Worm (Caenorhabditis elegans) whole organism, L3 larva: ENCODE results near the gene srd-45.

Source experiments
- R02D3.7 ChIP-seq: fragments of 150-350 bp; optimal IDR thresholded peaks from 2 replicates; lab custom pipeline; 2014; ENCODE audit warnings: missing biosample characterization, missing genetic modification characterization
- ceh-28 ChIP-seq: fragments of 150-350 bp; optimal IDR thresholded peaks from 2 replicates; lab custom pipeline; 2014; ENCODE audit warnings: missing biosample characterization, missing genetic modification reagents, missing genetic modification characterization
- ceh-82 ChIP-seq: fragments of 150-350 bp; optimal IDR thresholded peaks from 2 replicates; lab custom pipeline; 2014; ENCODE audit warnings: missing biosample characterization, missing genetic modification characterization
- ceh-9 ChIP-seq: sonication (generic microtip); optimal IDR thresholded peaks from 2 replicates; lab custom pipeline; 2018; ENCODE audit warnings: missing biosample characterization, missing genetic modification characterization
- egl-27 ChIP-seq: sonication (generic microtip); optimal IDR thresholded peaks from 4 replicates; lab custom pipeline; 2017; ENCODE audit warnings: missing biosample characterization, missing genetic modification reagents, missing genetic modification characterization
- egl-5 ChIP-seq: fragments of 150-350 bp; optimal IDR thresholded peaks from 2 replicates; lab custom pipeline; 2017; ENCODE audit warnings: missing biosample characterization, missing genetic modification reagents, missing genetic modification characterization, inconsistent platforms
- elt-1 ChIP-seq: fragments of 150-350 bp; optimal IDR thresholded peaks from 2 replicates; lab custom pipeline; 2014; ENCODE audit warnings: missing biosample characterization, missing genetic modification characterization
- elt-2 ChIP-seq: sonication (generic microtip); optimal IDR thresholded peaks from 2 replicates; lab custom pipeline; 2016; ENCODE audit warnings: missing genetic modification reagents, mild to moderate bottlenecking, missing genetic modification characterization, missing compliant biosample characterization
- eor-1 ChIP-seq, 2 experiments: fragments of 150-350 bp; optimal IDR thresholded peaks; 2 replicates each; lab custom pipeline; 2014 to 2018; ENCODE audit warnings: missing biosample characterization in 2 of 2, missing genetic modification characterization in 2 of 2
- fkh-10 ChIP-seq: sonication (generic microtip); optimal IDR thresholded peaks from 2 replicates; lab custom pipeline; 2017; ENCODE audit warnings: missing biosample characterization, missing genetic modification reagents, missing genetic modification characterization
- fos-1 ChIP-seq: fragments of 150-350 bp; optimal IDR thresholded peaks from 2 replicates; lab custom pipeline; 2014; ENCODE audit warnings: missing biosample characterization, missing genetic modification characterization
- hmg-11 ChIP-seq: sonication (generic microtip); optimal IDR thresholded peaks from 2 replicates; lab custom pipeline; 2016; ENCODE audit warnings: missing genetic modification characterization, missing compliant biosample characterization
- jun-1 ChIP-seq: fragments of 150-350 bp; optimal IDR thresholded peaks from 2 replicates; lab custom pipeline; 2014; ENCODE audit warnings: missing biosample characterization, missing genetic modification reagents, missing genetic modification characterization
- lin-15B ChIP-seq: fragments of 150-350 bp; optimal IDR thresholded peaks from 2 replicates; lab custom pipeline; 2014; ENCODE audit warnings: missing biosample characterization, missing genetic modification characterization
- lin-39 ChIP-seq: fragments of 150-350 bp; optimal IDR thresholded peaks from 2 replicates; lab custom pipeline; 2018; ENCODE audit warnings: missing biosample characterization, missing genetic modification reagents, missing genetic modification characterization
- lsy-12 ChIP-seq: sonication (generic microtip); optimal IDR thresholded peaks from 2 replicates; lab custom pipeline; 2016; ENCODE audit warnings: mild to moderate bottlenecking, missing genetic modification characterization, missing compliant biosample characterization
- mdl-1 ChIP-seq: fragments of 150-350 bp; optimal IDR thresholded peaks from 2 replicates; lab custom pipeline; 2014; ENCODE audit warnings: missing biosample characterization, missing genetic modification characterization
- mml-1 ChIP-seq: fragments of 150-350 bp; sonication (generic microtip); optimal IDR thresholded peaks from 3 replicates; lab custom pipeline; 2014; ENCODE audit warnings: missing biosample characterization, missing genetic modification characterization
- nfya-1 ChIP-seq: sonication (generic microtip); optimal IDR thresholded peaks from 2 replicates; lab custom pipeline; 2017; ENCODE audit warnings: missing genetic modification characterization, mild to moderate bottlenecking, missing compliant biosample characterization, antibody characterized with exemption, moderate library complexity; ENCODE audit not compliant: insufficient read depth
- nhr-11 ChIP-seq: fragments of 150-350 bp; optimal IDR thresholded peaks from 2 replicates; lab custom pipeline; 2014; ENCODE audit warnings: missing biosample characterization, missing genetic modification characterization
- nhr-12 ChIP-seq: fragments of 150-350 bp; optimal IDR thresholded peaks from 2 replicates; lab custom pipeline; 2014; ENCODE audit warnings: missing biosample characterization, missing genetic modification characterization
- nhr-23 ChIP-seq: fragments of 150-350 bp; optimal IDR thresholded peaks from 2 replicates; lab custom pipeline; 2014; ENCODE audit warnings: missing biosample characterization, missing genetic modification reagents, missing genetic modification characterization
- nhr-237 ChIP-seq: fragments of 150-350 bp; optimal IDR thresholded peaks from 2 replicates; lab custom pipeline; 2014; ENCODE audit warnings: missing biosample characterization, missing genetic modification characterization
- nhr-28 ChIP-seq: fragments of 150-350 bp; optimal IDR thresholded peaks from 2 replicates; lab custom pipeline; 2014; ENCODE audit warnings: missing biosample characterization, missing genetic modification characterization
- nhr-43 ChIP-seq: sonication (generic microtip); optimal IDR thresholded peaks from 2 replicates; lab custom pipeline; 2016; ENCODE audit warnings: mild to moderate bottlenecking, missing genetic modification characterization, missing compliant biosample characterization; ENCODE audit not compliant: poor library complexity, severe bottlenecking
- nhr-67 ChIP-seq: fragments of 150-350 bp; optimal IDR thresholded peaks from 2 replicates; lab custom pipeline; 2014; ENCODE audit warnings: missing biosample characterization, missing genetic modification characterization
- nhr-76 ChIP-seq: fragments of 150-350 bp; sonication (generic microtip); optimal IDR thresholded peaks from 5 replicates; lab custom pipeline; 2014; ENCODE audit warnings: missing biosample characterization, missing genetic modification characterization
- pha-4 ChIP-seq: fragments of 150-350 bp; optimal IDR thresholded peaks from 2 replicates; lab custom pipeline; 2014; ENCODE audit warnings: missing biosample characterization, missing genetic modification reagents, missing genetic modification characterization
- pqm-1 ChIP-seq: fragments of 150-350 bp; optimal IDR thresholded peaks from 2 replicates; lab custom pipeline; 2017; ENCODE audit warnings: missing biosample characterization, missing genetic modification characterization, inconsistent platforms
- sea-2 ChIP-seq: fragments of 150-350 bp; sonication (generic microtip); optimal IDR thresholded peaks from 4 replicates; lab custom pipeline; 2014; ENCODE audit warnings: missing biosample characterization, missing genetic modification reagents, missing genetic modification characterization
- skn-1 ChIP-seq: fragments of 150-350 bp; optimal IDR thresholded peaks from 2 replicates; lab custom pipeline; 2014; ENCODE audit warnings: missing biosample characterization, missing genetic modification characterization
- unc-39 ChIP-seq: sonication (generic microtip); optimal IDR thresholded peaks from 4 replicates; lab custom pipeline; 2017; ENCODE audit warnings: missing biosample characterization, missing genetic modification characterization
- ztf-11 ChIP-seq: fragments of 150-350 bp; optimal IDR thresholded peaks from 2 replicates; lab custom pipeline; 2014; ENCODE audit warnings: missing biosample characterization, missing genetic modification characterization
- ztf-4 ChIP-seq: fragments of 150-350 bp; optimal IDR thresholded peaks from 2 replicates; lab custom pipeline; 2014; ENCODE audit warnings: missing biosample characterization, missing genetic modification characterization

Gene srd-45

ce11 chrX:12328676-12329075 lies at the start of gene srd-45:
Gene srd-45, plus strand, starts transcription at chrX:12328976.
- TF ChIP-seq pqm-1 (tag; lab: Kevin White, UChicago): no peak
- no peak for TF ChIP-seq nhr-43 (tag; lab: Kevin White, UChicago)
- TF ChIP-seq nhr-76: no peak
- no peak for TF ChIP-seq lin-15B (tag; lab: Kevin White, UChicago)

- no peak for TF ChIP-seq lin-39 (tag; lab: Kevin White, UChicago)
- TF ChIP-seq hmg-11 (tag; lab: Kevin White, UChicago): no peak
- no peak for TF ChIP-seq ceh-28 (tag; lab: Kevin White, UChicago)
- no peak for TF ChIP-seq ztf-4 (tag; lab: Kevin White, UChicago)
- TF ChIP-seq eor-1 (tag; optimal IDR thresholded peaks at IDR 0.05; lab: Kevin White, UChicago): no peak
- TF ChIP-seq lin-15B (tag; lab: Kevin White, UChicago): no peak
- no peak for TF ChIP-seq nhr-76
- TF ChIP-seq nhr-28 (tag; lab: Kevin White, UChicago): no peak
- no peak for TF ChIP-seq fkh-10 (GFP tag; lab: Kevin White, UChicago)
- TF ChIP-seq mml-1: no peak
- TF ChIP-seq unc-39: no peak
- TF ChIP-seq nhr-67: no peak
- TF ChIP-seq R02D3.7: no peak
- TF ChIP-seq elt-2: no peak
- TF ChIP-seq jun-1 (tag; lab: Kevin White, UChicago): no peak
These were observed 48.3 kb upstream of the srd-45 start, which contains the start of gene C04B4.1 for ce11 chrX:12280477-12280876. Gene C04B4.1, plus strand, starts transcription at chrX:12280777.

ce11 chrX:12282911-12283310 lies 45.9 kb upstream of the srd-45 start, which contains the start of gene C04B4.2:
Gene C04B4.2, plus strand, starts transcription at chrX:12283281.
- TF ChIP-seq nhr-237 (tag; lab: Kevin White, UChicago) (no peak), jun-1 (tag; lab: Kevin White, UChicago) (no peak), hmg-11 (tag; lab: Kevin White, UChicago) (no peak), fkh-10 (GFP tag; lab: Kevin White, UChicago) (no peak), nfya-1 (no peak), ceh-82 (tag; lab: Kevin White, UChicago) (no peak), ztf-4 (tag; lab: Kevin White, UChicago) (no peak), mdl-1 (tag; lab: Kevin White, UChicago) (no peak), nhr-28 (tag; lab: Kevin White, UChicago) (no peak), pha-4 (tag; lab: Kevin White, UChicago) (no peak), egl-27 (tag; lab: Kevin White, UChicago) (no peak), nhr-67 (no peak), lin-15B (tag; lab: Kevin White, UChicago) (no peak), egl-5 (no peak), ztf-11 (tag; lab: Kevin White, UChicago) (no peak), fos-1 (tag; lab: Kevin White, UChicago) (no peak), elt-2 (no peak)

- TF ChIP-seq pha-4 (tag; lab: Kevin White, UChicago) (no peak), ceh-28 (tag; lab: Kevin White, UChicago) (no peak), nhr-23 (tag; lab: Kevin White, UChicago) (no peak), unc-39 (no peak), skn-1 (tag; lab: Kevin White, UChicago) (no peak), sea-2 (GFP tag; lab: Kevin White, UChicago) (no peak), nhr-28 (tag; lab: Kevin White, UChicago) (no peak)
- TF ChIP-seq, all 47 proteins: peak for 0
These were observed 44.6 kb upstream of the srd-45 start for ce11 chrX:12284161-12284560.

- no peak for TF ChIP-seq nhr-67
- no peak for TF ChIP-seq pha-4 (tag; lab: Kevin White, UChicago)
- TF ChIP-seq sea-2 (GFP tag; lab: Kevin White, UChicago): no peak
- no peak for TF ChIP-seq mml-1
- TF ChIP-seq ztf-11 (tag; lab: Kevin White, UChicago): no peak
- no peak for TF ChIP-seq skn-1 (tag; lab: Kevin White, UChicago)
- no peak for TF ChIP-seq ceh-9 (tag; lab: Kevin White, UChicago)
- TF ChIP-seq elt-2: no peak
- no peak for TF ChIP-seq lsy-12 (tag; lab: Kevin White, UChicago)
- TF ChIP-seq nhr-11: no peak
- TF ChIP-seq nhr-23 (tag; lab: Kevin White, UChicago): no peak
- TF ChIP-seq nhr-12 (tag; lab: Kevin White, UChicago): no peak
- no peak for TF ChIP-seq elt-1 (tag; lab: Kevin White, UChicago)
- TF ChIP-seq fkh-10 (GFP tag; lab: Kevin White, UChicago): no peak
- TF ChIP-seq pqm-1 (tag; lab: Kevin White, UChicago): no peak
These were observed 43.3 kb upstream of the srd-45 start, which contains the start of gene lips-2 for ce11 chrX:12285496-12285895. Gene lips-2, plus strand, starts transcription at chrX:12285796.
